Worm (Caenorhabditis elegans): ENCODE data around the gene ZK218.7.
A peak's percentile ranks its signal among the peaks of the same experiment; 100 is the strongest.

The ZK218.7 gene

ce11 chrV:17151292-17151691 is 45.7 kb downstream of the ZK218.7 start:
- TF ChIP-seq hlh-6 (tag; optimal IDR thresholded peaks at IDR 0.05) (peak; percentile 24), ceh-18 (tag; optimal IDR thresholded peaks at IDR 0.05) (no peak), ceh-19 (GFP tag; optimal IDR thresholded peaks at IDR 0.05) (no peak)

- no peak for TF ChIP-seq unc-42 (tag; optimal IDR thresholded peaks at IDR 0.05)
- no peak for TF ChIP-seq lim-6 (tag; optimal IDR thresholded peaks at IDR 0.05)
- no peak for TF ChIP-seq sdc-2 (tag; optimal IDR thresholded peaks at IDR 0.05)
- TF ChIP-seq dmd-4 (tag; optimal IDR thresholded peaks at IDR 0.05; ENCODE audit: borderline replicate concordance): no peak
- no peak for TF ChIP-seq ceh-30 (tag; optimal IDR thresholded peaks at IDR 0.05)
- TF ChIP-seq fkh-6 (tag; optimal IDR thresholded peaks at IDR 0.05): no peak
- TF ChIP-seq ceh-9 (tag; optimal IDR thresholded peaks at IDR 0.05): no peak
- no peak for TF ChIP-seq pax-1 (tag; optimal IDR thresholded peaks at IDR 0.05)
- TF ChIP-seq dve-1 (tag; optimal IDR thresholded peaks at IDR 0.05): no peak
- TF ChIP-seq nhr-232 (tag; optimal IDR thresholded peaks at IDR 0.05): no peak
- TF ChIP-seq syd-9 (tag; optimal IDR thresholded peaks at IDR 0.05): no peak
- TF ChIP-seq ref-2 (tag; optimal IDR thresholded peaks at IDR 0.05): no peak
- TF ChIP-seq pat-9 (tag; optimal IDR thresholded peaks at IDR 0.05): no peak
- TF ChIP-seq elt-4 (tag; optimal IDR thresholded peaks at IDR 0.05): no peak
- no peak for TF ChIP-seq npax-4 (tag; optimal IDR thresholded peaks at IDR 0.05)
- TF ChIP-seq ztf-16 (tag; optimal IDR thresholded peaks at IDR 0.05): no peak
- no peak for TF ChIP-seq hlh-6 (tag; optimal IDR thresholded peaks at IDR 0.05)
- TF ChIP-seq nhr-11 (tag; optimal IDR thresholded peaks at IDR 0.05): no peak
- TF ChIP-seq ceh-18 (tag; optimal IDR thresholded peaks at IDR 0.05): no peak
- TF ChIP-seq ahr-1 (tag; optimal IDR thresholded peaks at IDR 0.05): no peak
These were observed 49.4 kb downstream of the ZK218.7 start for ce11 chrV:17154944-17155343.

ce11 chrV:17155384-17155858 is 49.8 kb downstream of the ZK218.7 start, which contains the start of gene F40D4.17:
TSS of gene F40D4.17 (minus strand) at chrV:17155434.
- TF ChIP-seq gmeb-2 (tag; optimal IDR thresholded peaks at IDR 0.05): no peak
- TF ChIP-seq ztf-16 (tag; optimal IDR thresholded peaks at IDR 0.05): no peak
- no peak for TF ChIP-seq pha-4 (tag; optimal IDR thresholded peaks at IDR 0.05)
- no peak for TF ChIP-seq ceh-30 (tag; optimal IDR thresholded peaks at IDR 0.05)
- TF ChIP-seq ceh-24 (tag; optimal IDR thresholded peaks at IDR 0.05): no peak
- TF ChIP-seq odd-2 (tag; optimal IDR thresholded peaks at IDR 0.05): no peak
- no peak for TF ChIP-seq hlh-30 (tag; optimal IDR thresholded peaks at IDR 0.05; ENCODE audit: insufficient read depth)
- no peak for TF ChIP-seq Y22D7AL.16 (tag; optimal IDR thresholded peaks at IDR 0.05)
- TF ChIP-seq elt-2 (tag; optimal IDR thresholded peaks at IDR 0.05): no peak
- no peak for TF ChIP-seq F13H6.1 (tag; optimal IDR thresholded peaks at IDR 0.05)
- TF ChIP-seq ceh-9 (tag; optimal IDR thresholded peaks at IDR 0.05): no peak
- TF ChIP-seq ceh-14 (tag; optimal IDR thresholded peaks at IDR 0.05): no peak
- no peak for TF ChIP-seq ceh-34 (tag; optimal IDR thresholded peaks at IDR 0.05)
- TF ChIP-seq ceh-48 (tag; optimal IDR thresholded peaks at IDR 0.05): no peak
- TF ChIP-seq ceh-2 (tag; optimal IDR thresholded peaks at IDR 0.05): no peak
- no peak for TF ChIP-seq T23F11.4 (GFP tag; optimal IDR thresholded peaks at IDR 0.05)
- no peak for TF ChIP-seq fax-1 (tag; optimal IDR thresholded peaks at IDR 0.05)
- no peak for TF ChIP-seq ceh-19 (GFP tag; optimal IDR thresholded peaks at IDR 0.05)
